Fruit fly (Drosophila melanogaster): ENCODE data around the gene RpS2.

RpS2 gene

dm6 chr2L:9882393-9882971, 14.9 kb downstream of the RpS2 start:
- TF ChIP-seq Clk (GFP tag; optimal IDR thresholded peaks at IDR 0.05) (no peak), Mnt (GFP tag; optimal IDR thresholded peaks at IDR 0.05) (no peak), Hr96 (GFP tag; optimal IDR thresholded peaks at IDR 0.05) (no peak), kay (GFP tag; ENCODE audit: borderline replicate concordance) (no peak), ovo (GFP tag; optimal IDR thresholded peaks at IDR 0.05) (no peak), cnc (optimal IDR thresholded peaks at IDR 0.05) (no peak), pad (GFP tag; optimal IDR thresholded peaks at IDR 0.05) (no peak), CG1620 (GFP tag; optimal IDR thresholded peaks at IDR 0.05) (no peak), CG12768 (GFP tag; optimal IDR thresholded peaks at IDR 0.05) (no peak), CG11617 (GFP tag; optimal IDR thresholded peaks at IDR 0.05) (no peak), toe (GFP tag; optimal IDR thresholded peaks at IDR 0.05) (no peak)

- TF ChIP-seq CG7101 (tag; optimal IDR thresholded peaks at IDR 0.05): no peak
- TF ChIP-seq cnc (optimal IDR thresholded peaks at IDR 0.05): no peak
- TF ChIP-seq Clk (GFP tag; optimal IDR thresholded peaks at IDR 0.05): no peak
- no peak for TF ChIP-seq Crg-1 (GFP tag; optimal IDR thresholded peaks at IDR 0.05)
- TF ChIP-seq CG5204 (GFP tag; optimal IDR thresholded peaks at IDR 0.05): no peak
- TF ChIP-seq CG7045 (GFP tag; optimal IDR thresholded peaks at IDR 0.05): no peak
- no peak for TF ChIP-seq CG14711 (tag; optimal IDR thresholded peaks at IDR 0.05)
Measured at dm6 chr2L:9864337-9864736, 33.0 kb downstream of the RpS2 start.

dm6 chr2L:9863479-9863878, 33.9 kb downstream of the RpS2 start:
- TF ChIP-seq Clk (GFP tag; optimal IDR thresholded peaks at IDR 0.05): no peak

- TF ChIP-seq CG11617 (GFP tag; optimal IDR thresholded peaks at IDR 0.05) (no peak), CG33017 (tag; optimal IDR thresholded peaks at IDR 0.05) (no peak), toe (GFP tag; optimal IDR thresholded peaks at IDR 0.05) (no peak), CG7045 (GFP tag; optimal IDR thresholded peaks at IDR 0.05) (no peak), Mnt (GFP tag; optimal IDR thresholded peaks at IDR 0.05) (no peak), cnc (optimal IDR thresholded peaks at IDR 0.05) (no peak), CG1620 (GFP tag; optimal IDR thresholded peaks at IDR 0.05) (no peak), pad (GFP tag; optimal IDR thresholded peaks at IDR 0.05) (no peak), Clk (GFP tag; optimal IDR thresholded peaks at IDR 0.05) (no peak), Crg-1 (GFP tag; optimal IDR thresholded peaks at IDR 0.05) (no peak)
Measured at dm6 chr2L:9862964-9863363, 34.4 kb downstream of the RpS2 start.

dm6 chr2L:9850788-9851187, 46.6 kb downstream of the RpS2 start:
- no peak for TF ChIP-seq kay (GFP tag; ENCODE audit: borderline replicate concordance)
- TF ChIP-seq Crg-1 (GFP tag; optimal IDR thresholded peaks at IDR 0.05): no peak
- TF ChIP-seq pad (GFP tag; optimal IDR thresholded peaks at IDR 0.05): no peak
- TF ChIP-seq cnc (optimal IDR thresholded peaks at IDR 0.05): no peak
- no peak for TF ChIP-seq CG5204 (GFP tag; optimal IDR thresholded peaks at IDR 0.05)
- TF ChIP-seq cic (GFP tag; optimal IDR thresholded peaks at IDR 0.05): no peak
- no peak for TF ChIP-seq Clk (GFP tag; optimal IDR thresholded peaks at IDR 0.05)
- no peak for TF ChIP-seq Mnt (GFP tag; optimal IDR thresholded peaks at IDR 0.05)
- no peak for TF ChIP-seq CG14711 (tag; optimal IDR thresholded peaks at IDR 0.05)
- TF ChIP-seq CG1620 (GFP tag; optimal IDR thresholded peaks at IDR 0.05): no peak
- TF ChIP-seq CG7045 (GFP tag; optimal IDR thresholded peaks at IDR 0.05): no peak
- TF ChIP-seq CG33017 (tag; optimal IDR thresholded peaks at IDR 0.05): no peak
- no peak for TF ChIP-seq ovo (GFP tag; optimal IDR thresholded peaks at IDR 0.05)
- no peak for TF ChIP-seq tj (GFP tag; optimal IDR thresholded peaks at IDR 0.05)
- no peak for TF ChIP-seq CG7101 (tag; optimal IDR thresholded peaks at IDR 0.05)
- no peak for TF ChIP-seq toe (GFP tag; optimal IDR thresholded peaks at IDR 0.05)
